Worm (Caenorhabditis elegans) whole organism, L1 larva: ENCODE measurements around the gene H03G16.1.

Experiments used
- C16A3.4 ChIP-seq: fragments of 150-350 bp; optimal IDR thresholded peaks from 2 replicates; lab custom pipeline; 2014; ENCODE audit warnings: missing biosample characterization, missing genetic modification characterization
- C34B4.2 ChIP-seq: sonication (generic microtip); optimal IDR thresholded peaks from 2 replicates; lab custom pipeline; 2017; ENCODE audit warnings: mild to moderate bottlenecking, missing genetic modification characterization, missing compliant biosample characterization
- blmp-1 ChIP-seq: fragments of 150-350 bp; optimal IDR thresholded peaks from 2 replicates; lab custom pipeline; 2014; ENCODE audit warnings: missing biosample characterization, missing genetic modification characterization
- ceh-8 ChIP-seq: fragments of 200-800 bp; sonication (Bioruptor generic); optimal IDR thresholded peaks from 2 replicates; lab custom pipeline; 2018; ENCODE audit warnings: mild to moderate bottlenecking, missing genetic modification characterization, moderate library complexity, missing compliant biosample characterization
- ceh-82 ChIP-seq, 3 experiments: fragments of 150-350 bp in 1 of 3; sonication (generic microtip) in 2 of 3; optimal IDR thresholded peaks; 2 replicates each; lab custom pipeline; 2014 to 2017; ENCODE audit warnings: missing biosample characterization in 3 of 3, missing genetic modification characterization in 3 of 3
- ceh-88 ChIP-seq: fragments of 200-800 bp; sonication (Bioruptor generic); IDR thresholded peaks from 2 replicates; pipeline ENCODE4 v1.3.6; 2022; ENCODE audit warnings: missing genetic modification characterization, missing compliant biosample characterization
- ceh-90 ChIP-seq: sonication (generic microtip); optimal IDR thresholded peaks from 2 replicates; lab custom pipeline; 2016; ENCODE audit warnings: missing genetic modification characterization, missing compliant biosample characterization
- ces-1 ChIP-seq: fragments of 150-350 bp; optimal IDR thresholded peaks from 2 replicates; lab custom pipeline; 2014; ENCODE audit warnings: missing biosample characterization, missing genetic modification reagents, missing genetic modification characterization
- dpl-1 ChIP-seq, 3 experiments: fragments of 150-350 bp in 2 of 3; sonication (generic microtip) in 1 of 3; optimal IDR thresholded peaks; 2 replicates each; lab custom pipeline; 2014 to 2017; ENCODE audit warnings: missing biosample characterization in 3 of 3, missing genetic modification characterization in 3 of 3, missing genetic modification reagents in 3 of 3
- efl-1 ChIP-seq, 4 experiments: fragments of 150-350 bp; optimal IDR thresholded peaks in 3 of 4; peaks in 1 of 4; 1 replicate in 1 of 4; 2 replicates in 3 of 4; lab custom pipeline; 2014; ENCODE audit warnings: missing biosample characterization in 2 of 4, missing genetic modification characterization in 2 of 4, missing genetic modification reagents in 2 of 4
- egl-27 ChIP-seq, 2 experiments: fragments of 150-350 bp in 1 of 2; sonication (generic microtip); optimal IDR thresholded peaks; 3 replicates each; lab custom pipeline; 2017 to 2018; ENCODE audit warnings: missing biosample characterization in 2 of 2, missing genetic modification characterization in 2 of 2, missing genetic modification reagents in 2 of 2
- elt-2 ChIP-seq: sonication (generic microtip); optimal IDR thresholded peaks from 2 replicates; lab custom pipeline; 2016; ENCODE audit warnings: missing genetic modification characterization, mild to moderate bottlenecking, inconsistent platforms, missing compliant biosample characterization, missing genetic modification reagents
- elt-3 ChIP-seq, 6 experiments: fragments of 150-350 bp in 1 of 6; sonication (generic microtip); optimal IDR thresholded peaks; 2 replicates each; lab custom pipeline; 2017 to 2018; ENCODE audit warnings: missing biosample characterization in 6 of 6, missing genetic modification characterization in 6 of 6, inconsistent platforms in 1 of 6
- fos-1 ChIP-seq: fragments of 150-350 bp; optimal IDR thresholded peaks from 2 replicates; lab custom pipeline; 2014; ENCODE audit warnings: missing biosample characterization, missing genetic modification characterization
- hlh-17 ChIP-seq: fragments of 200-800 bp; sonication (Bioruptor generic); optimal IDR thresholded peaks from 2 replicates; lab custom pipeline; 2018; ENCODE audit warnings: missing genetic modification characterization, mild to moderate bottlenecking, missing compliant biosample characterization, moderate library complexity, borderline replicate concordance
- hlh-4 ChIP-seq: sonication (generic microtip); optimal IDR thresholded peaks from 2 replicates; lab custom pipeline; 2016; ENCODE audit warnings: mild to moderate bottlenecking, missing genetic modification characterization, missing compliant biosample characterization
- hpl-2 ChIP-seq: fragments of 150-350 bp; optimal IDR thresholded peaks from 2 replicates; lab custom pipeline; 2014; ENCODE audit warnings: missing biosample characterization, missing genetic modification reagents, missing genetic modification characterization
- isw-1 ChIP-seq: fragments of 200-800 bp; sonication (Bioruptor generic); IDR thresholded peaks from 2 replicates; pipeline ENCODE4 v1.3.6; 2022; ENCODE audit warnings: missing genetic modification characterization, missing compliant biosample characterization
- lin-13 ChIP-seq: fragments of 150-350 bp; optimal IDR thresholded peaks from 2 replicates; lab custom pipeline; 2014; ENCODE audit warnings: missing biosample characterization, missing genetic modification reagents, missing genetic modification characterization
- lin-14 ChIP-seq: fragments of 200-800 bp; sonication (Bioruptor generic); optimal IDR thresholded peaks from 2 replicates; lab custom pipeline; 2018; ENCODE audit warnings: mild to moderate bottlenecking, missing genetic modification characterization, moderate library complexity, missing compliant biosample characterization
- lin-39 ChIP-seq: fragments of 150-350 bp; optimal IDR thresholded peaks from 2 replicates; lab custom pipeline; 2014; ENCODE audit warnings: missing biosample characterization, missing genetic modification reagents, missing genetic modification characterization
- lir-3 ChIP-seq: sonication (generic microtip); optimal IDR thresholded peaks from 2 replicates; lab custom pipeline; 2016; ENCODE audit warnings: mild to moderate bottlenecking, missing genetic modification characterization, moderate library complexity, missing compliant biosample characterization; ENCODE audit not compliant: poor library complexity
- lsy-2 ChIP-seq, 2 experiments: fragments of 150-350 bp; optimal IDR thresholded peaks; 2 replicates each; lab custom pipeline; 2014; ENCODE audit warnings: missing biosample characterization in 2 of 2, missing genetic modification characterization in 2 of 2
- mab-9 ChIP-seq: fragments of 200-800 bp; sonication (Bioruptor generic); IDR thresholded peaks from 2 replicates; pipeline ENCODE4 v1.3.6; 2022; ENCODE audit warnings: missing genetic modification reagents, missing genetic modification characterization, missing compliant biosample characterization
- mdl-1 ChIP-seq, 2 experiments: fragments of 150-350 bp; optimal IDR thresholded peaks; 2 replicates each; lab custom pipeline; 2014 to 2017; ENCODE audit warnings: missing biosample characterization in 2 of 2, missing genetic modification characterization in 2 of 2, inconsistent platforms in 1 of 2
- nhr-11 ChIP-seq: fragments of 150-350 bp; optimal IDR thresholded peaks from 2 replicates; lab custom pipeline; 2014; ENCODE audit warnings: missing biosample characterization, missing genetic modification characterization
- nhr-20 ChIP-seq: sonication (generic microtip); optimal IDR thresholded peaks from 2 replicates; lab custom pipeline; 2016; ENCODE audit warnings: mild to moderate bottlenecking, missing genetic modification characterization, missing compliant biosample characterization
- nhr-28 ChIP-seq: fragments of 150-350 bp; optimal IDR thresholded peaks from 2 replicates; lab custom pipeline; 2014; ENCODE audit warnings: missing biosample characterization, missing genetic modification characterization
- nhr-77 ChIP-seq: fragments of 150-350 bp; optimal IDR thresholded peaks from 2 replicates; lab custom pipeline; 2014; ENCODE audit warnings: missing biosample characterization, missing genetic modification characterization
- nhr-90 ChIP-seq: sonication (generic microtip); optimal IDR thresholded peaks from 2 replicates; lab custom pipeline; 2016; ENCODE audit warnings: mild to moderate bottlenecking, missing genetic modification characterization, missing compliant biosample characterization; ENCODE audit not compliant: poor library complexity
- pag-3 ChIP-seq: sonication (generic microtip); optimal IDR thresholded peaks from 2 replicates; lab custom pipeline; 2017; ENCODE audit warnings: missing genetic modification characterization, mild to moderate bottlenecking, missing compliant biosample characterization, antibody characterized with exemption, borderline replicate concordance; ENCODE audit not compliant: insufficient read depth
- rnt-1 ChIP-seq: sonication (generic microtip); optimal IDR thresholded peaks from 2 replicates; lab custom pipeline; 2016; ENCODE audit warnings: mild to moderate bottlenecking, missing genetic modification characterization, moderate library complexity, missing compliant biosample characterization
- skn-1 ChIP-seq: fragments of 150-350 bp; optimal IDR thresholded peaks from 2 replicates; lab custom pipeline; 2014; ENCODE audit warnings: missing biosample characterization, missing genetic modification characterization
- snpc-4 ChIP-seq: fragments of 150-350 bp; optimal IDR thresholded peaks from 2 replicates; lab custom pipeline; 2014; ENCODE audit warnings: missing biosample characterization, missing genetic modification characterization
- snu-23 ChIP-seq: sonication (generic microtip); optimal IDR thresholded peaks from 2 replicates; lab custom pipeline; 2016; ENCODE audit warnings: missing genetic modification characterization, missing compliant biosample characterization
- sox-4 ChIP-seq: sonication (generic microtip); optimal IDR thresholded peaks from 2 replicates; lab custom pipeline; 2016; ENCODE audit warnings: missing genetic modification characterization, missing compliant biosample characterization
- sptf-1 ChIP-seq: fragments of 150-350 bp; optimal IDR thresholded peaks from 2 replicates; lab custom pipeline; 2014; ENCODE audit warnings: missing biosample characterization, missing genetic modification characterization
- unc-30 ChIP-seq: sonication (generic microtip); optimal IDR thresholded peaks from 2 replicates; lab custom pipeline; 2017; ENCODE audit warnings: missing biosample characterization, missing genetic modification characterization
- unc-86 ChIP-seq: sonication (generic microtip); optimal IDR thresholded peaks from 2 replicates; lab custom pipeline; 2016; ENCODE audit warnings: missing genetic modification characterization, missing compliant biosample characterization
- unc-98 ChIP-seq: fragments of 200-800 bp; sonication (Bioruptor generic); IDR thresholded peaks from 2 replicates; pipeline ENCODE4 v1.3.6; 2022; ENCODE audit warnings: missing genetic modification characterization, missing compliant biosample characterization
- vab-15 ChIP-seq: sonication (generic microtip); optimal IDR thresholded peaks from 2 replicates; lab custom pipeline; 2017; ENCODE audit warnings: missing genotype, mild to moderate bottlenecking, missing genetic modification characterization, missing compliant biosample characterization
- xbp-1 ChIP-seq: sonication (generic microtip); optimal IDR thresholded peaks from 2 replicates; lab custom pipeline; 2016; ENCODE audit warnings: missing genetic modification characterization, missing compliant biosample characterization
- zag-1 ChIP-seq: fragments of 150-350 bp; optimal IDR thresholded peaks from 2 replicates; lab custom pipeline; 2014; ENCODE audit warnings: missing biosample characterization, missing genetic modification characterization
- ztf-4 ChIP-seq: fragments of 150-350 bp; optimal IDR thresholded peaks from 2 replicates; lab custom pipeline; 2014; ENCODE audit warnings: missing biosample characterization, missing genetic modification characterization

Gene H03G16.1

ce11 chrX:15057900-15058299 lies 4.2 kb downstream of the H03G16.1 start:
- no peak for TF ChIP-seq nhr-11 (tag; lab: Kevin White, UChicago)

ce11 chrX:15060303-15060702 lies 6.6 kb downstream of the H03G16.1 start, which contains the start of gene fbxa-96:
Gene fbxa-96, minus strand, starts transcription at chrX:15060403.
- TF ChIP-seq sptf-1 (tag; lab: Kevin White, UChicago) (no peak), pag-3 (tag; lab: Kevin White, UChicago) (no peak), lin-13 (GFP tag; lab: Kevin White, UChicago) (no peak), nhr-77 (no peak), ceh-82 (tag; optimal IDR thresholded peaks at IDR 0.05; lab: Kevin White, UChicago) (no peak), unc-98 (no peak)

DNA sequence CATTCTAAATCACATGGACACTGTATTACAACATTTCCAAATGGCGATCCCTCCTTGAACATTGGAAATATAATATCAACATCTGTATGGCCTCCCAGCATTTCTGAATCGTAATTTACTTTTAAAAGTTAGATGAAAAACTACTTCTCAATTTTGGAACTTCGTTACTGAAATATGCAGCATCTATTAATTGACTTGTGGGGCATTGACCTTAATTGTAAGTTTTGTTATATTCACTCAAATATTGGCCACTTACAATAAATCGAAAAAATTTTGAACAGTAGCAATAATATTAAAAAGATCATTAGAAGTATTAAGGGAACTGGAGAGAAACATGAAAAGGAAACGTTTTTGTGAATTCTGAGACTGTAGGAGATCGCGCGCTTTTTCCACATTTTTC lies 15.6 kb downstream of the H03G16.1 start, which contains the start of gene mam-6:
Gene mam-6, minus strand, starts transcription at position 101 of the 400 bp plus-strand sequence.
- TF ChIP-seq fos-1, result no peak
- TF ChIP-seq lsy-2 (tag; optimal IDR thresholded peaks at IDR 0.05; lab: Kevin White, UChicago), result no peak
- TF ChIP-seq unc-86 (tag; lab: Kevin White, UChicago), result no peak
- no peak for TF ChIP-seq hlh-17
- no peak for TF ChIP-seq isw-1
- TF ChIP-seq mab-9 (GFP tag; lab: Robert Waterston, UW), result no peak
- no peak for TF ChIP-seq lin-14 (GFP tag; lab: Kevin White, UChicago)
- TF ChIP-seq rnt-1 (tag; lab: Kevin White, UChicago), result no peak
- TF ChIP-seq ceh-88 (GFP tag; lab: Robert Waterston, UW), result no peak

- TF ChIP-seq snpc-4 (tag; lab: Kevin White, UChicago), result peak; percentile 54
- TF ChIP-seq C16A3.4 (tag; lab: Kevin White, UChicago), result no peak
- TF ChIP-seq, all 84 proteins: peak for 1
Observed at ce11 chrX:15070137-15070536, 16.5 kb downstream of the H03G16.1 start.

DNA sequence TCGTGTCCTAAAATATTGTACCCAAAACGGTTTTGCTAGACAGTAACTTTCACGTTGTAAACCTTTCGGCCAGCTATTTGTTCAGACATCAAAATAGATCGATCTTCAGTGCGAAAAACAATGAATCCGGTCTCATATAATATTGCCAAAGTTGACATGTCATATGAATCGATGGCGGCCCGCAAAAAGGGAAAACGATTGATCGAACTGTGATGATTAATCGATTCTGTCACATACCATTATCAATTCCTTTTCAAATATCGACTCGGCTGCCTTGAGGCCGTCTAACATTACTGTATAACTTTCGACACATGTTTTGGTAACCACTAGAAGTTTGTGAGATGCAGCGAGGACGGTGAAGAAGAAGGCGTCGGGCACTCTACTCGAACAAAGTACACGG lies 19.2 kb downstream of the H03G16.1 start:
- TF ChIP-seq hpl-2 (GFP tag; lab: Kevin White, UChicago) (no peak), C34B4.2 (tag; lab: Kevin White, UChicago) (no peak), ces-1 (GFP tag; lab: Kevin White, UChicago) (no peak), isw-1 (no peak), mdl-1 (tag; optimal IDR thresholded peaks at IDR 0.05; lab: Kevin White, UChicago) (peak in 1 of 2 experiments; percentile 35), hlh-4 (tag; lab: Kevin White, UChicago) (no peak), lin-13 (GFP tag; lab: Kevin White, UChicago) (no peak), elt-3 (tag; optimal IDR thresholded peaks at IDR 0.05; lab: Kevin White, UChicago) (peak in 2 of 6 experiments; percentile 71 to 72), zag-1 (tag; lab: Kevin White, UChicago) (no peak), elt-2 (no peak), xbp-1 (tag; lab: Kevin White, UChicago) (no peak), ceh-90 (tag; lab: Kevin White, UChicago) (no peak), blmp-1 (peak; percentile 94), snu-23 (peak; percentile 67), egl-27 (tag; optimal IDR thresholded peaks at IDR 0.05; lab: Kevin White, UChicago) (no peak), nhr-90 (tag; lab: Kevin White, UChicago) (peak; percentile 74), skn-1 (no peak), pag-3 (tag; lab: Kevin White, UChicago) (no peak), dpl-1 (GFP tag; optimal IDR thresholded peaks at IDR 0.05; lab: Kevin White, UChicago) (peak in 1 of 3 experiments; percentile 8), nhr-28 (tag; lab: Kevin White, UChicago) (no peak), nhr-20 (tag; lab: Kevin White, UChicago) (peak; percentile 81), lin-39 (tag; lab: Kevin White, UChicago) (no peak), efl-1 (optimal IDR thresholded peaks at IDR 0.05; lab: Kevin White, UChicago) (no peak), efl-1 (GFP tag; optimal IDR thresholded peaks at IDR 0.05 in 1 of 2; lab: Kevin White, UChicago) (peak in 1 of 2 experiments; percentile 58), lir-3 (tag; lab: Kevin White, UChicago) (no peak), unc-98 (no peak), ceh-8 (GFP tag; lab: Kevin White, UChicago) (no peak), sox-4 (tag; lab: Kevin White, UChicago) (no peak), unc-30 (no peak), sptf-1 (tag; lab: Kevin White, UChicago) (no peak), lin-14 (GFP tag; lab: Kevin White, UChicago) (peak; percentile 56), vab-15 (no peak), ztf-4 (no peak)
